Fruit fly (Drosophila melanogaster) whole organism: Measurements from ENCODE around the gene CG15443.

Experiments
- CG8478 ChIP-seq: fragments of >200 bp; optimal IDR thresholded peaks from 2 replicates; lab custom pipeline; 2018; ENCODE audit warnings: inconsistent platforms
- pan ChIP-seq: fragments of >200 bp; optimal IDR thresholded peaks from 2 replicates; lab custom pipeline; 2017
- psq ChIP-seq: fragments of >200 bp; optimal IDR thresholded peaks from 2 replicates; lab custom pipeline; 2017
- usp ChIP-seq: fragments of >200 bp; optimal IDR thresholded peaks from 2 replicates; lab custom pipeline; 2017; ENCODE audit warnings: missing biosample characterization, missing genetic modification characterization, mixed read lengths

DNA sequence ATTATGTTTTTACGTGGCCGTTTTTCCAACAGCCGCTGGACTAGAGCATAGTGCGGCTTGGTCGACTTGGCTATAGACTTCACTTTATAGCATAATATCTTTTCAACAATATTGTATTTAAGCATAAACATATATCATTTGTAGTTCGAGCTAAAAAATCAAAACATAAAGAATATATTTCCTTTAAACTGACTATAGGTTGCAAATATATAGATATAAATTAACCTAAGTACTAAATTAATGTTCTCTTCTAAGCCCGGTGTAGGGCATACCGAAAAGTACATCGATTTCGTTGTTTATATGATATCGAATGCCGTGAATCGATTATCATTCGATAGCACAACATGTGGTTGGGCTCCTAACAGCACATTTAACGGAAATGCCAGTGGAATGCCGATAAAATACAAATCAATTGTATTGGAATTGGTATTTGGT lies 14.6 kb downstream of the CG15443 start, which contains the start of gene MFS18:
- TF ChIP-seq pan (lab: Kevin White, UChicago) (no peak), CG8478 (lab: Kevin White, UChicago) (no peak), usp (no peak), psq (lab: Kevin White, UChicago) (no peak)
